Fruit fly (Drosophila melanogaster) S2 (cell line): Measurements from ENCODE around the gene CG12659.

Experiments used
- CG8478 ChIP-seq: fragments of >200 bp; optimal IDR thresholded peaks from 2 replicates; lab custom pipeline; 2018
- CTCF ChIP-seq, 2 experiments: fragments of >200 bp; optimal IDR thresholded peaks; 2 replicates each; lab custom pipeline; 2018

DNA sequence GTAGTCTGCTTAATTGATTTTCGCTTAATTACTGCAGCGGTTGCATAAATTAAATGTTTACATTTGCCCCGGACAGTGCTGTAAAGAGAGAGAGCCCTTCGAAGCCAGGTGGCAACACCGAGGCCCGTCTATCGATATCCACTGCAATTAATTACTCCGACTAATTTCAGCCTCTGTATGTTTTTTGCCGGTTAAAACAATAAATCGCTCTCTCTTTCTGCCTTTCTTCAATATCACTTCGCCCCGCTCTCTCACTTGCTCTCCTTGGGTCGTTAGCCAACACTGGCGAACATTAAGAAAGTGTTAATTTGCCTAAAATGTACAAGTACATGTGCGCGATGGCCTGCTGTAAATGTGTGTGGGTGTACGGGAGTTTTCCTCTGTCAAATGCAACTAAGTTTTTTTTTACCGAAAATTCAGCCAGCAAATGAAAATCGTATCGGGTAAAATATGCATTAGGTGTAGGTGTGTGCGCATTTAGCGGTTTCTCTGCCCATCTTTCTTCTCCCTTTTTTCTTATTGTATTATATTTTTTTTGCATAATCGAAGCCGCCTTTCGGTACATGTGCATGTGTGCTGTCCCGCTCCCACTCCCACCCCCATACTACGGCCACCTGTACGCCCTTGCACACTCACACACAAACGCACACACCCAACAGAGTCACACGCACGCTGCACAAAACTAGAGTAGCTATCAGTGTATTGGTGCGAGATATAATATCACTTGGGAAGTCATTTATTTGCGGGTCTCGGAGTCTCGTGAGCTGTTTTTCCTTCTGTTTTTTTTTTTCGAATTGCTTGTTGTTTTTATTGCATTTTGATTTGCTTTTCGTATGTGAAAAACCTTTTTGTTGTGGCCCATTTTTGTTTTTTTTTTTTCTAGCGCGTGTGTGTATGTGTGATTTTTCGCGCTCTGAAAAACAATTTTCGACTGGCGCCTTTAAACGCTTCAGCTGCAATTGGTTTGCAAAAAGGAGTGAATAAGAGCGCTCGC, 29.8 kb downstream of the CG12659 start:
- TF ChIP-seq CG8478 (lab: Kevin White, UChicago) (no peak), CTCF (optimal IDR thresholded peaks at IDR 0.05; lab: Kevin White, UChicago) (no peak)
